Fruit fly (Drosophila melanogaster): Measurements from ENCODE around the gene knrl.
A peak's percentile ranks its signal among the peaks of the same experiment; 100 is the strongest.

Gene knrl

dm6 chr3L:20556371-20556770, 64.1 kb downstream of the knrl start (continued):
- TF ChIP-seq CG6765 (GFP tag; optimal IDR thresholded peaks at IDR 0.05) (no peak), CG18262 (tag; optimal IDR thresholded peaks at IDR 0.05) (peak; percentile 9), CG8359 (GFP tag; optimal IDR thresholded peaks at IDR 0.05; ENCODE audit: borderline replicate concordance) (no peak), Side (GFP tag; optimal IDR thresholded peaks at IDR 0.05) (no peak), Lim3 (GFP tag; IDR thresholded peaks at IDR 0.05) (no peak), CG7745 (tag; optimal IDR thresholded peaks at IDR 0.05) (no peak), bsh (GFP tag; optimal IDR thresholded peaks at IDR 0.05) (peak in 1 of 2 experiments; percentile 41), CG12071 (GFP tag; optimal IDR thresholded peaks at IDR 0.05) (no peak), CG17359 (tag; optimal IDR thresholded peaks at IDR 0.05) (peak; percentile 36), CG8478 (optimal IDR thresholded peaks at IDR 0.05) (no peak), CG10321 (GFP tag; IDR thresholded peaks at IDR 0.05) (no peak), Hey (tag; optimal IDR thresholded peaks at IDR 0.05) (no peak), wdn (GFP tag; IDR thresholded peaks at IDR 0.05) (no peak), CG8281 (tag; optimal IDR thresholded peaks at IDR 0.05) (no peak), BtbVII (GFP tag; optimal IDR thresholded peaks at IDR 0.05) (no peak), CG12299 (tag; optimal IDR thresholded peaks at IDR 0.05) (no peak), bigmax (GFP tag; optimal IDR thresholded peaks at IDR 0.05) (no peak), Aef1 (GFP tag; IDR thresholded peaks at IDR 0.05) (no peak), CG2120 (GFP tag; optimal IDR thresholded peaks at IDR 0.05) (no peak), Fer3 (tag; optimal IDR thresholded peaks at IDR 0.05) (no peak), D19A (tag; optimal IDR thresholded peaks at IDR 0.05) (peak; percentile 74), ken (GFP tag; IDR thresholded peaks at IDR 0.05) (no peak), slp2 (GFP tag; optimal IDR thresholded peaks at IDR 0.05) (no peak), HmgD (GFP tag; optimal IDR thresholded peaks at IDR 0.05) (no peak), az2 (GFP tag; optimal IDR thresholded peaks at IDR 0.05) (no peak), CG12219 (GFP tag; optimal IDR thresholded peaks at IDR 0.05) (no peak), Oli (tag; optimal IDR thresholded peaks at IDR 0.05) (peak; percentile 46), Stat92E (GFP tag; optimal IDR thresholded peaks at IDR 0.05) (no peak), CG13287 (GFP tag; IDR thresholded peaks at IDR 0.05; ENCODE audit: partially characterized antibody) (no peak), Optix (GFP tag; IDR thresholded peaks at IDR 0.05) (no peak), CG9817 (tag; optimal IDR thresholded peaks at IDR 0.05) (no peak), Ada2b (GFP tag; IDR thresholded peaks at IDR 0.05) (no peak), kah (GFP tag; optimal IDR thresholded peaks at IDR 0.05) (no peak), Atf3 (GFP tag; optimal IDR thresholded peaks at IDR 0.05) (no peak), CG17385 (GFP tag; optimal IDR thresholded peaks at IDR 0.05) (no peak), lov (optimal IDR thresholded peaks at IDR 0.05) (no peak), lov (GFP tag; IDR thresholded peaks at IDR 0.05) (no peak), ems (GFP tag; optimal IDR thresholded peaks at IDR 0.05) (no peak), Dek (tag; optimal IDR thresholded peaks at IDR 0.05) (no peak), ERR (GFP tag; optimal IDR thresholded peaks at IDR 0.05) (no peak), CG8089 (GFP tag; optimal IDR thresholded peaks at IDR 0.05) (no peak), jigr1 (GFP tag; IDR thresholded peaks at IDR 0.05) (no peak), CG18764 (GFP tag; optimal IDR thresholded peaks at IDR 0.05) (no peak), CG13424 (tag; optimal IDR thresholded peaks at IDR 0.05) (peak; percentile 19), Lpt (GFP tag; optimal IDR thresholded peaks at IDR 0.05) (no peak), Xbp1 (GFP tag; optimal IDR thresholded peaks at IDR 0.05) (no peak), unc-4 (GFP tag; IDR thresholded peaks at IDR 0.05; ENCODE audit: partially characterized antibody) (no peak), CG11723 (GFP tag; optimal IDR thresholded peaks at IDR 0.05) (no peak), Drgx (GFP tag; IDR thresholded peaks at IDR 0.05) (no peak), Dad (GFP tag; optimal IDR thresholded peaks at IDR 0.05) (no peak), CG14050 (GFP tag; IDR thresholded peaks at IDR 0.05) (no peak), CG7928 (GFP tag; optimal IDR thresholded peaks at IDR 0.05) (no peak)

Data from whole organism, embryonic.